Fruit fly (Drosophila melanogaster): Measurements from ENCODE around the gene Hsp27.

Hsp27 gene

dm6 chr3L:9429665-9430607 is 46.1 kb downstream of the Hsp27 start, which contains the start of the genes RpS17 and MTF-1 (continued):
- TF ChIP-seq CHES-1-like (GFP tag; optimal IDR thresholded peaks at IDR 0.05), result peak; percentile 43
- peak; percentile 45 to 49 for TF ChIP-seq bsh (GFP tag; optimal IDR thresholded peaks at IDR 0.05)
- TF ChIP-seq hb (GFP tag; IDR thresholded peaks at IDR 0.05; ENCODE audit: partially characterized antibody), result no peak
- TF ChIP-seq CG7745 (tag; optimal IDR thresholded peaks at IDR 0.05), result no peak
- TF ChIP-seq hbn (GFP tag; IDR thresholded peaks at IDR 0.05; ENCODE audit: partially characterized antibody), result no peak
- TF ChIP-seq tgo (GFP tag; IDR thresholded peaks at IDR 0.05), result peak; percentile 51
- 0 out of 2 replicates have a peak, but pooled peaks have one; percentile 11 for TF ChIP-seq wdn (GFP tag; IDR thresholded peaks at IDR 0.05)
- TF ChIP-seq danr (GFP tag; IDR thresholded peaks at IDR 0.05), result no peak
- peak; percentile 71 for TF ChIP-seq CG17385 (GFP tag; optimal IDR thresholded peaks at IDR 0.05)
- peak; percentile 16 for TF ChIP-seq az2 (GFP tag; optimal IDR thresholded peaks at IDR 0.05)
- TF ChIP-seq CG31224 (GFP tag; IDR thresholded peaks at IDR 0.05), result no peak
- peak; percentile 46; the same call in 1 of the 3 replicates for TF ChIP-seq otp (GFP tag; IDR thresholded peaks at IDR 0.05)
- TF ChIP-seq CG11456 (GFP tag; IDR thresholded peaks at IDR 0.05), result peak; percentile 72; the same call in 2 of the 3 replicates
- no peak for TF ChIP-seq NC2α (GFP tag; optimal IDR thresholded peaks at IDR 0.05)
- TF ChIP-seq CG11093 (GFP tag; IDR thresholded peaks at IDR 0.05), result no peak
- no peak for TF ChIP-seq CG16863 (GFP tag; optimal IDR thresholded peaks at IDR 0.05)
- peak; percentile 21; the same call in 1 of the 2 replicates for TF ChIP-seq CG14441 (GFP tag; IDR thresholded peaks at IDR 0.05)
- TF ChIP-seq B-H1 (GFP tag; IDR thresholded peaks at IDR 0.05), result peak; percentile 12; the same call in 1 of the 3 replicates
- peak; percentile 31 for TF ChIP-seq CoRest (tag; optimal IDR thresholded peaks at IDR 0.05)
- no peak for TF ChIP-seq Drgx (GFP tag; IDR thresholded peaks at IDR 0.05)
- TF ChIP-seq Awh (GFP tag; IDR thresholded peaks at IDR 0.05), result peak; percentile 38; the same call in 1 of the 2 replicates
- peak; percentile 22 for TF ChIP-seq kni (GFP tag; optimal IDR thresholded peaks at IDR 0.05)
- peak in 1 of 2 experiments; percentile 57 for TF ChIP-seq Pdp1 (GFP tag; optimal IDR thresholded peaks at IDR 0.05)
- TF ChIP-seq NC2β (GFP tag; optimal IDR thresholded peaks at IDR 0.05), result peak; percentile 93
- TF ChIP-seq Rx (GFP tag; IDR thresholded peaks at IDR 0.05), result 0 out of 2 replicates have a peak, but pooled peaks have one; percentile 22
- no peak for TF ChIP-seq Fer2 (tag; optimal IDR thresholded peaks at IDR 0.05)
- TF ChIP-seq pita (GFP tag; optimal IDR thresholded peaks at IDR 0.05), result peak; percentile 90
- peak; percentile 69 for TF ChIP-seq CG4707 (GFP tag; optimal IDR thresholded peaks at IDR 0.05)
- 0 out of 3 replicates have a peak, but pooled peaks have one; percentile 32 for TF ChIP-seq dysf (GFP tag; IDR thresholded peaks at IDR 0.05)
- peak; percentile 44 for TF ChIP-seq phol (tag; optimal IDR thresholded peaks at IDR 0.05)
- TF ChIP-seq CrebB (tag; optimal IDR thresholded peaks at IDR 0.05), result peak; percentile 52
- TF ChIP-seq gsb-n (tag; optimal IDR thresholded peaks at IDR 0.05), result peak; percentile 38
- TF ChIP-seq croc (GFP tag; conservative IDR thresholded peaks at IDR 0.05), result no peak
- TF ChIP-seq Ada2b (GFP tag; IDR thresholded peaks at IDR 0.05), result no peak
- TF ChIP-seq vvl (GFP tag; IDR thresholded peaks at IDR 0.05), result peak; percentile 93
- TF ChIP-seq CG10366 (GFP tag; IDR thresholded peaks at IDR 0.05), result peak; percentile 37
- TF ChIP-seq CG17361 (GFP tag; IDR thresholded peaks at IDR 0.05), result peak; percentile 64; the same call in 2 of the 3 replicates
- TF ChIP-seq CG4730 (GFP tag; IDR thresholded peaks at IDR 0.05), result no peak
- TF ChIP-seq gt (GFP tag; IDR thresholded peaks at IDR 0.05), result no peak
- TF ChIP-seq CG2129 (GFP tag; IDR thresholded peaks at IDR 0.05; ENCODE audit: partially characterized antibody), result no peak
- TF ChIP-seq dan (GFP tag; IDR thresholded peaks at IDR 0.05), result no peak
- peak; percentile 66 for TF ChIP-seq CG32532 (GFP tag; IDR thresholded peaks at IDR 0.05)
- peak; percentile 93 for TF ChIP-seq MTF-1 (GFP tag; optimal IDR thresholded peaks at IDR 0.05; ENCODE audit: borderline replicate concordance)
- peak; percentile 61; the same call in 1 of the 2 replicates for TF ChIP-seq CG13287 (GFP tag; IDR thresholded peaks at IDR 0.05; ENCODE audit: partially characterized antibody)
- TF ChIP-seq CG7556 (GFP tag; optimal IDR thresholded peaks at IDR 0.05), result peak; percentile 22
- no peak for TF ChIP-seq CG2875 (GFP tag; optimal IDR thresholded peaks at IDR 0.05)
- no peak for TF ChIP-seq Abd-B (GFP tag; optimal IDR thresholded peaks at IDR 0.05)
- peak; percentile 55 for TF ChIP-seq mirr (GFP tag; optimal IDR thresholded peaks at IDR 0.05)
